Fruit fly (Drosophila melanogaster): Measurements from ENCODE around the gene Bruce.

dm6 chr3R:10311076-10311744, 19.9 kb downstream of the Bruce start, which contains the start of gene CG6293:
- TF ChIP-seq CG11294 (GFP tag; IDR thresholded peaks at IDR 0.05) (no peak), Lpt (GFP tag; optimal IDR thresholded peaks at IDR 0.05) (no peak), Sox102F (GFP tag; optimal IDR thresholded peaks at IDR 0.05) (no peak), OdsH (GFP tag; optimal IDR thresholded peaks at IDR 0.05) (no peak), Ets96B (tag; optimal IDR thresholded peaks at IDR 0.05) (no peak), CG3032 (tag; optimal IDR thresholded peaks at IDR 0.05) (no peak), CG10669 (GFP tag; optimal IDR thresholded peaks at IDR 0.05) (no peak), net (GFP tag; optimal IDR thresholded peaks at IDR 0.05) (no peak), CG1621 (tag; optimal IDR thresholded peaks at IDR 0.05) (no peak), Hr39 (GFP tag; optimal IDR thresholded peaks at IDR 0.05) (no peak), CG6808 (GFP tag; optimal IDR thresholded peaks at IDR 0.05) (no peak)

All from whole organism, prepupa.